Fruit fly (Drosophila melanogaster): ENCODE measurements around the gene dpr19.

dm6 chr2L:10339212-10339721 lies 36.7 kb upstream of the dpr19 start, which contains the start of gene SamDC:
- TF ChIP-seq CG1620 (GFP tag; optimal IDR thresholded peaks at IDR 0.05) (peak; percentile 18), Hr96 (GFP tag; optimal IDR thresholded peaks at IDR 0.05) (no peak), kay (GFP tag; ENCODE audit: borderline replicate concordance) (no peak), CG14711 (tag; optimal IDR thresholded peaks at IDR 0.05) (no peak), toe (GFP tag; optimal IDR thresholded peaks at IDR 0.05) (no peak), cic (GFP tag; optimal IDR thresholded peaks at IDR 0.05) (peak; percentile 31)

Data from whole organism, adult.